Worm (Caenorhabditis elegans): ENCODE data around the gene ntl-4.

DNA sequence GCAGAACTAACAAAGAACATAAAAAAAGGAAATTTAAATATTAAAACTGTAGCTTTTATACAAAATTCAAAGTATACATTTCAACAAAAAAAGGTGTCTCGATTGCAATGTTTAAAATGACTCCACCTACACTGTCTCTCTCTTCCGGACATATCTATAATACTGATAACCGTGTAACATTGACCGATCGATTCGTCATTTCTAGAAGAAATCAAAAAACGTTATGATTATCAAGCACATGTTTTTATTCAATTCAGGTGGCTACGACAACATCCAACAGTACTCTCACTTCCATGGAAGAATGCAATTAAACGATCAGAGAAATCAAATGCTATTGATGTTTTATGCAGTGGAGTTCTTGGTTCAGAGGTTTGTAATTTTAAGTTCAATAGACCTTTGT, 11.9 kb upstream of the ntl-4 start:
- TF ChIP-seq ztf-4 (tag; optimal IDR thresholded peaks at IDR 0.05) (no peak), mab-5 (tag; optimal IDR thresholded peaks at IDR 0.05) (no peak), unc-62 (GFP tag; optimal IDR thresholded peaks at IDR 0.05) (no peak)
